Worm (Caenorhabditis elegans) whole organism, L2 larva: ENCODE measurements around the gene rpac-40.

Experiments
- R02D3.7 ChIP-seq: fragments of 150-350 bp; optimal IDR thresholded peaks from 2 replicates; lab custom pipeline; 2014; ENCODE audit warnings: missing biosample characterization, missing genetic modification characterization
- alr-1 ChIP-seq: fragments of 150-350 bp; optimal IDR thresholded peaks from 2 replicates; lab custom pipeline; 2014; ENCODE audit warnings: missing biosample characterization, missing genetic modification characterization
- dmd-4 ChIP-seq: sonication (generic microtip); optimal IDR thresholded peaks from 2 replicates; lab custom pipeline; 2017; ENCODE audit warnings: missing biosample characterization, missing genetic modification characterization
- egl-27 ChIP-seq: sonication (generic microtip); optimal IDR thresholded peaks from 3 replicates; lab custom pipeline; 2017; ENCODE audit warnings: missing biosample characterization, missing genetic modification reagents, missing genetic modification characterization
- lin-13 ChIP-seq: fragments of 150-350 bp; optimal IDR thresholded peaks from 2 replicates; lab custom pipeline; 2014; ENCODE audit warnings: missing biosample characterization, missing genetic modification reagents, missing genetic modification characterization
- nhr-11 ChIP-seq: fragments of 150-350 bp; optimal IDR thresholded peaks from 2 replicates; lab custom pipeline; 2014; ENCODE audit warnings: missing biosample characterization, missing genetic modification characterization
- nhr-237 ChIP-seq: fragments of 150-350 bp; optimal IDR thresholded peaks from 2 replicates; lab custom pipeline; 2014; ENCODE audit warnings: missing biosample characterization, missing genetic modification characterization
- skn-1 ChIP-seq: sonication (generic microtip); optimal IDR thresholded peaks from 2 replicates; lab custom pipeline; 2017; ENCODE audit warnings: missing biosample characterization, missing genetic modification characterization
- ztf-4 ChIP-seq: fragments of 150-350 bp; optimal IDR thresholded peaks from 2 replicates; lab custom pipeline; 2014; ENCODE audit warnings: missing biosample characterization, missing genetic modification characterization

- TF ChIP-seq nhr-11 (tag; lab: Kevin White, UChicago) = no peak
- no peak for TF ChIP-seq alr-1 (tag; lab: Kevin White, UChicago)
- no peak for TF ChIP-seq lin-13 (GFP tag; lab: Kevin White, UChicago)
- no peak for TF ChIP-seq R02D3.7
- TF ChIP-seq egl-27 (tag; lab: Kevin White, UChicago) = no peak
- TF ChIP-seq ztf-4 (tag; lab: Kevin White, UChicago) = no peak
- no peak for TF ChIP-seq skn-1 (tag; lab: Kevin White, UChicago)
- TF ChIP-seq dmd-4 = no peak
- no peak for TF ChIP-seq nhr-237 (tag; lab: Kevin White, UChicago)
These were observed 42.3 kb downstream of the rpac-40 start for ce11 chrV:4241555-4241954.
